Fruit fly (Drosophila melanogaster): ENCODE data around the gene CG31730.

Gene CG31730

DNA sequence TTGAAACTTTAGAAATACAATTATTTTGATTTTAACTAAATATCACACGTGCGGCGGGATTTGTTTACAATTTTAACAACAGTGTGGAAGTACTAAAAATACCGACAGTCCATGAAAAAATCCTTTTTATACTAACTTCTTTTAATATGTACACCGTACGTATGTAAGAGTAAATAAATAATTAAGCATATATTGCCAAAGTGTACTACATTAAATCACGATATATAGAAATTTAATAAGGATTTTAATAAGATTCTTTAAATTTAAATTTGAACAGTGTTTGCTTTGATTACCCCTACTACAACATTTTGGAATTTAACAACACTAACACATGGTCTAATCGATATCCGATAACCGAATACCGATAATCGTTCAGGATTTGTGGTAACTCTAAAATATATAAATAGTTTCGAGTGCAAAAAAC, 37.3 kb downstream of the CG31730 start, which contains the start of the genes Ski6 and CG16812 (continued):
- TF ChIP-seq luna (GFP tag; optimal IDR thresholded peaks at IDR 0.05) (no peak), cato (GFP tag; optimal IDR thresholded peaks at IDR 0.05; ENCODE audit: borderline replicate concordance) (peak; percentile 34), CG4820 (GFP tag; optimal IDR thresholded peaks at IDR 0.05) (peak; percentile 53), CG12299 (tag; optimal IDR thresholded peaks at IDR 0.05) (peak; percentile 65), onecut (GFP tag; IDR thresholded peaks at IDR 0.05) (peak; percentile 46), Six4 (GFP tag; optimal IDR thresholded peaks at IDR 0.05) (peak; percentile 46), Deaf1 (tag; optimal IDR thresholded peaks at IDR 0.05) (no peak), Mes4 (GFP tag; optimal IDR thresholded peaks at IDR 0.05) (no peak), fd3F (GFP tag; optimal IDR thresholded peaks at IDR 0.05) (peak; percentile 66), dati (GFP tag; IDR thresholded peaks at IDR 0.05) (no peak), CG12236 (GFP tag; optimal IDR thresholded peaks at IDR 0.05) (no peak), CG4424 (GFP tag; optimal IDR thresholded peaks at IDR 0.05) (peak; percentile 63), H2.0 (GFP tag; IDR thresholded peaks at IDR 0.05) (peak; percentile 68), Fer3 (tag; optimal IDR thresholded peaks at IDR 0.05) (peak; percentile 82), prd (optimal IDR thresholded peaks at IDR 0.05) (no peak), prd (GFP tag; IDR thresholded peaks at IDR 0.05) (peak; percentile 76), CG6689 (GFP tag; IDR thresholded peaks at IDR 0.05) (peak; percentile 68), CG17802 (tag; optimal IDR thresholded peaks at IDR 0.05) (no peak), dmrt99B (tag; optimal IDR thresholded peaks at IDR 0.05) (no peak), Ptx1 (GFP tag; IDR thresholded peaks at IDR 0.05) (peak; percentile 77), CG6791 (GFP tag; IDR thresholded peaks at IDR 0.05; ENCODE audit: partially characterized antibody) (peak; percentile 35; the same call in 1 of the 3 replicates), CG8765 (GFP tag; IDR thresholded peaks at IDR 0.05) (no peak), Dll (GFP tag; IDR thresholded peaks at IDR 0.05; ENCODE audit: partially characterized antibody) (peak; percentile 51; the same call in 2 of the 4 replicates), fru (optimal IDR thresholded peaks at IDR 0.05) (no peak), CG9876 (GFP tag; optimal IDR thresholded peaks at IDR 0.05) (no peak), CG10366 (GFP tag; IDR thresholded peaks at IDR 0.05) (peak; percentile 64), CG16863 (GFP tag; optimal IDR thresholded peaks at IDR 0.05) (no peak), Rfx (GFP tag; IDR thresholded peaks at IDR 0.05) (peak; percentile 73), sisA (GFP tag; IDR thresholded peaks at IDR 0.05) (0 out of 2 replicates have a peak, but pooled peaks have one; percentile 16), tio (GFP tag; optimal IDR thresholded peaks at IDR 0.05) (no peak), Vsx1 (GFP tag; optimal IDR thresholded peaks at IDR 0.05) (no peak), CG4328 (GFP tag; optimal IDR thresholded peaks at IDR 0.05) (no peak), row (GFP tag; IDR thresholded peaks at IDR 0.05) (peak; percentile 78), sug (tag; optimal IDR thresholded peaks at IDR 0.05) (no peak), CG13296 (GFP tag; optimal IDR thresholded peaks at IDR 0.05) (peak; percentile 62), Hmx (GFP tag; optimal IDR thresholded peaks at IDR 0.05) (peak; percentile 35)

DNA sequence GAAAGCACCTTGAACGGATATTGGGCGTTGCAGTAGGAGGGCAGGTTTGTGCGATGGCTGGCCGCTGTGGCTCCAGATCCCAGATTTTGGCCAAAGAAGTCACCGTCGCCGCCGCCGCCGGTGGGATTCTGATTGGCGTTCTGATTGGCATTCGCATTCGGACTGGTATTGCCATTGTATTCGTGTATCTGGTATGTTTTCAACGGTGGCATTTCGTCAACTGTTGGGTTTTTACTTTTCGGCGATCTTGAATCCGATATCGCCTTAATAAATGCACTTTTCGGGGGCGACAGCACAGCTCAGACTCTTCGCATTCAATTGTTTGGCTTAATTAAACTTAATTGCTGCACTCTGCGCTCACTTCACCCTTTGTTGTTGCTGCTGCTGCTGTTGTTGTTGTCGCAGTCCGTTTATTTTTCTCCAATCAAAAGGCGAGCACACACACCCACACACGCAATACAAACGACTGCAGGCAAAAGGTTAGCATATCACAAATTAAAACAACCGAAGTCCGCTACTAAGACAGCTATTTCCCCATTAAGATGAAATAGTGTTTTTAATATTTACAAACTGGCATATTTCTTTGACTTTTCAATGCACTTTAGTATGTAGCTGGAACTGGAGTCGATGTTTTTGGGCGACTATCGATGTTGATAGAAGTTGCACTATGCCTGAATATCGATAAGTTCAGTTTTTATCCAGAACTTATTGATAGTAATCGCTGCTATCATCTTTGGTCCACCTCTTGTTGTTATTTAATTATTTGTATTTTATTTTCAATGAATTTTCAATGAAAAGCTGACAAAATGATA, 40.1 kb downstream of the CG31730 start, which contains the start of the genes CG9426 and mRF1:
CG9426 (minus strand) TSS at position 643 of the 812 bp plus-strand sequence.
mRF1 (plus strand) TSS at position 699 of the 812 bp plus-strand sequence.
- TF ChIP-seq hbn (GFP tag; IDR thresholded peaks at IDR 0.05; ENCODE audit: partially characterized antibody) (peak; percentile 95), CG6813 (GFP tag; optimal IDR thresholded peaks at IDR 0.05) (no peak), CG12744 (GFP tag; optimal IDR thresholded peaks at IDR 0.05) (peak; percentile 14), Neu2 (GFP tag; optimal IDR thresholded peaks at IDR 0.05; ENCODE audit: borderline replicate concordance) (peak; percentile 21), Poxn (GFP tag; IDR thresholded peaks at IDR 0.05) (no peak), MTF-1 (GFP tag; optimal IDR thresholded peaks at IDR 0.05; ENCODE audit: borderline replicate concordance) (no peak), pho (GFP tag; optimal IDR thresholded peaks at IDR 0.05) (peak; percentile 30), lilli (GFP tag; optimal IDR thresholded peaks at IDR 0.05) (peak; percentile 62), Doc3 (GFP tag; IDR thresholded peaks at IDR 0.05; ENCODE audit: partially characterized antibody) (peak; percentile 93), cad (GFP tag; optimal IDR thresholded peaks at IDR 0.05) (no peak), CG4820 (GFP tag; optimal IDR thresholded peaks at IDR 0.05) (no peak), CG17186 (GFP tag; optimal IDR thresholded peaks at IDR 0.05) (peak; percentile 19), CG17829 (tag; optimal IDR thresholded peaks at IDR 0.05) (peak; percentile 61), run (tag; optimal IDR thresholded peaks at IDR 0.05) (no peak), CG2129 (GFP tag; IDR thresholded peaks at IDR 0.05; ENCODE audit: partially characterized antibody) (peak; percentile 85; the same call in 1 of the 2 replicates), CG10267 (tag; optimal IDR thresholded peaks at IDR 0.05) (peak; percentile 77)

Data from whole organism, embryonic.